Worm (Caenorhabditis elegans): Measurements from ENCODE around the gene F16H6.3.

- TF ChIP-seq W03F9.2 (tag; optimal IDR thresholded peaks at IDR 0.05) (no peak), dao-5 (tag; optimal IDR thresholded peaks at IDR 0.05) (no peak), him-1 (tag; optimal IDR thresholded peaks at IDR 0.05) (no peak)
Observed at ce11 chrV:18198421-18198820, 3.3 kb downstream of the F16H6.3 start, which contains the start of gene F16H6.4.
